Worm (Caenorhabditis elegans) whole organism, young adult: Measurements from ENCODE around the gene valv-1.

Experiments used
- B0261.1 ChIP-seq: sonication (generic microtip); optimal IDR thresholded peaks from 2 replicates; lab custom pipeline; 2016; ENCODE audit warnings: mild to moderate bottlenecking, missing genetic modification characterization, moderate library complexity, missing compliant biosample characterization
- C17E4.6 ChIP-seq: fragments of 200-800 bp; sonication (Bioruptor generic); IDR thresholded peaks from 2 replicates; pipeline ENCODE4 v1.3.6; 2022; ENCODE audit warnings: missing genetic modification reagents, missing genetic modification characterization, missing compliant biosample characterization
- D2030.7 ChIP-seq: fragments of 200-800 bp; sonication (Bioruptor generic); IDR thresholded peaks from 2 replicates; pipeline ENCODE4 v1.3.6; 2022; ENCODE audit warnings: missing genetic modification reagents, missing genetic modification characterization, missing compliant biosample characterization
- F22D6.2 ChIP-seq: sonication (generic microtip); optimal IDR thresholded peaks from 2 replicates; lab custom pipeline; 2016; ENCODE audit warnings: mild to moderate bottlenecking, missing genetic modification characterization, missing compliant biosample characterization
- F33H1.4 ChIP-seq: fragments of 200-800 bp; sonication (Bioruptor generic); IDR thresholded peaks from 2 replicates; pipeline ENCODE4 v1.3.6; 2022; ENCODE audit warnings: missing genetic modification reagents, missing genetic modification characterization, missing compliant biosample characterization
- F39B2.1 ChIP-seq: fragments of 200-800 bp; sonication (Bioruptor generic); IDR thresholded peaks from 2 replicates; pipeline ENCODE4 v1.3.6; 2022; ENCODE audit warnings: missing genetic modification reagents, missing genetic modification characterization, missing compliant biosample characterization
- F52B5.7 ChIP-seq: sonication (generic microtip); optimal IDR thresholded peaks from 2 replicates; lab custom pipeline; 2016; ENCODE audit warnings: mild to moderate bottlenecking, missing genetic modification characterization, missing compliant biosample characterization
- F55B11.4 ChIP-seq: sonication (generic microtip); optimal IDR thresholded peaks from 2 replicates; lab custom pipeline; 2016; ENCODE audit warnings: missing compliant biosample characterization, missing genetic modification characterization, borderline replicate concordance; ENCODE audit not compliant: insufficient read depth
- F57C9.4 ChIP-seq: sonication (generic microtip); optimal IDR thresholded peaks from 2 replicates; lab custom pipeline; 2017; ENCODE audit warnings: mild to moderate bottlenecking, missing genetic modification characterization, missing compliant biosample characterization
- K11D2.4 ChIP-seq: fragments of 200-800 bp; sonication (Bioruptor generic); IDR thresholded peaks from 2 replicates; pipeline ENCODE4 v1.3.6; 2022; ENCODE audit warnings: missing genetic modification reagents, missing genetic modification characterization, missing compliant biosample characterization
- K12H6.12 ChIP-seq: fragments of 200-800 bp; sonication (Bioruptor generic); optimal IDR thresholded peaks from 2 replicates; lab custom pipeline; 2018; ENCODE audit warnings: mild to moderate bottlenecking, missing genetic modification characterization, missing compliant biosample characterization
- T07F8.4 ChIP-seq: sonication (generic microtip); optimal IDR thresholded peaks from 2 replicates; lab custom pipeline; 2016; ENCODE audit warnings: mild to moderate bottlenecking, missing genetic modification characterization, moderate library complexity, missing compliant biosample characterization
- Y53F4B.3 ChIP-seq: fragments of 200-800 bp; sonication (Bioruptor generic); IDR thresholded peaks from 2 replicates; pipeline ENCODE4 v1.3.6; 2022; ENCODE audit warnings: missing genetic modification reagents, missing genetic modification characterization, missing compliant biosample characterization
- Y56A3A.18 ChIP-seq: fragments of 200-800 bp; sonication (Bioruptor generic); IDR thresholded peaks from 2 replicates; pipeline ENCODE4 v1.3.6; 2022; ENCODE audit warnings: missing genetic modification reagents, missing genetic modification characterization, missing compliant biosample characterization
- ZK185.1 ChIP-seq: sonication (generic microtip); optimal IDR thresholded peaks from 2 replicates; lab custom pipeline; 2016; ENCODE audit warnings: mild to moderate bottlenecking, missing genetic modification characterization, missing compliant biosample characterization; ENCODE audit not compliant: poor library complexity, severe bottlenecking
- akir-1 ChIP-seq: fragments of 200-800 bp; sonication (Bioruptor generic); optimal IDR thresholded peaks from 2 replicates; lab custom pipeline; 2018; ENCODE audit warnings: mild to moderate bottlenecking, missing genetic modification characterization, moderate library complexity, missing compliant biosample characterization
- aptf-3 ChIP-seq: fragments of 200-800 bp; sonication (Bioruptor generic); IDR thresholded peaks from 2 replicates; pipeline ENCODE4 v1.3.6; 2022; ENCODE audit warnings: missing genetic modification characterization, missing compliant biosample characterization
- attf-6 ChIP-seq: fragments of 200-800 bp; sonication (Bioruptor generic); IDR thresholded peaks from 2 replicates; pipeline ENCODE4 v1.3.6; 2022; ENCODE audit warnings: missing genetic modification reagents, missing genetic modification characterization, missing compliant biosample characterization
- bed-1 ChIP-seq: fragments of 200-800 bp; sonication (Bioruptor generic); IDR thresholded peaks from 2 replicates; pipeline ENCODE4 v1.3.6; 2022; ENCODE audit warnings: missing genetic modification reagents, missing genetic modification characterization, missing compliant biosample characterization
- ccch-3 ChIP-seq: fragments of 200-800 bp; sonication (Bioruptor generic); optimal IDR thresholded peaks from 2 replicates; lab custom pipeline; 2018; ENCODE audit warnings: mild to moderate bottlenecking, missing genetic modification characterization, missing compliant biosample characterization
- ceh-100 ChIP-seq: fragments of 200-800 bp; sonication (Bioruptor generic); IDR thresholded peaks from 2 replicates; pipeline ENCODE4 v1.3.6; 2022; ENCODE audit warnings: missing genetic modification reagents, missing genetic modification characterization, missing compliant biosample characterization
- ceh-58 ChIP-seq: fragments of 200-800 bp; sonication (Bioruptor generic); IDR thresholded peaks from 2 replicates; pipeline ENCODE4 v1.3.6; 2022; ENCODE audit warnings: missing genetic modification characterization, missing compliant biosample characterization
- ceh-79 ChIP-seq: sonication (generic microtip); optimal IDR thresholded peaks from 2 replicates; lab custom pipeline; 2017; ENCODE audit warnings: mild to moderate bottlenecking, missing genetic modification characterization, missing compliant biosample characterization
- chd-7 ChIP-seq: sonication (generic microtip); optimal IDR thresholded peaks from 2 replicates; lab custom pipeline; 2016; ENCODE audit warnings: mild to moderate bottlenecking, missing genetic modification characterization, moderate library complexity, missing compliant biosample characterization
- dpl-1 ChIP-seq: fragments of 150-350 bp; optimal IDR thresholded peaks from 2 replicates; lab custom pipeline; 2014; ENCODE audit warnings: missing biosample characterization, missing genetic modification reagents, missing genetic modification characterization
- egrh-3 ChIP-seq: fragments of 200-800 bp; sonication (Bioruptor generic); IDR thresholded peaks from 2 replicates; pipeline ENCODE4 v1.3.6; 2022; ENCODE audit warnings: missing genetic modification reagents, missing genetic modification characterization, missing compliant biosample characterization
- fkh-3 ChIP-seq: sonication (generic microtip); optimal IDR thresholded peaks from 2 replicates; lab custom pipeline; 2016; ENCODE audit warnings: mild to moderate bottlenecking, missing genetic modification characterization, missing compliant biosample characterization
- hlh-12 ChIP-seq: sonication (generic microtip); optimal IDR thresholded peaks from 2 replicates; lab custom pipeline; 2016; ENCODE audit warnings: missing genetic modification characterization, missing compliant biosample characterization
- hmg-1.2 ChIP-seq: fragments of 200-800 bp; sonication (Bioruptor generic); IDR thresholded peaks from 2 replicates; pipeline ENCODE4 v1.3.6; 2022; ENCODE audit warnings: missing genetic modification reagents, missing genetic modification characterization, missing compliant biosample characterization
- hmg-20 ChIP-seq: fragments of 200-800 bp; sonication (Bioruptor generic); IDR thresholded peaks from 2 replicates; pipeline ENCODE4 v1.3.6; 2022; ENCODE audit warnings: missing genetic modification reagents, missing genetic modification characterization, missing compliant biosample characterization
- hsf-1 ChIP-seq: fragments of 200-800 bp; sonication (Bioruptor generic); IDR thresholded peaks from 2 replicates; pipeline ENCODE4 v1.3.6; 2022; ENCODE audit warnings: missing genetic modification reagents, missing genetic modification characterization, missing compliant biosample characterization
- lag-1 ChIP-seq: fragments of 200-800 bp; sonication (Bioruptor generic); IDR thresholded peaks from 2 replicates; pipeline ENCODE4 v1.3.6; 2022; ENCODE audit warnings: missing genetic modification reagents, missing genetic modification characterization, missing compliant biosample characterization
- let-526 ChIP-seq: fragments of 200-800 bp; sonication (Bioruptor generic); IDR thresholded peaks from 2 replicates; pipeline ENCODE4 v1.3.6; 2022; ENCODE audit warnings: missing genetic modification reagents, missing genetic modification characterization, missing compliant biosample characterization
- lin-54 ChIP-seq: fragments of 200-800 bp; sonication (Bioruptor generic); optimal IDR thresholded peaks from 2 replicates; lab custom pipeline; 2018; ENCODE audit warnings: mild to moderate bottlenecking, missing genetic modification characterization, missing compliant biosample characterization
- madf-10 ChIP-seq: sonication (generic microtip); optimal IDR thresholded peaks from 2 replicates; lab custom pipeline; 2016; ENCODE audit warnings: mild to moderate bottlenecking, missing genetic modification characterization, missing compliant biosample characterization
- nfya-1 ChIP-seq: sonication (generic microtip); optimal IDR thresholded peaks from 2 replicates; lab custom pipeline; 2017; ENCODE audit warnings: antibody characterized with exemption, missing compliant biosample characterization, missing genetic modification characterization, borderline replicate concordance; ENCODE audit not compliant: insufficient read depth
- nfyb-1 ChIP-seq: fragments of 200-800 bp; sonication (Bioruptor generic); IDR thresholded peaks from 2 replicates; pipeline ENCODE4 v1.3.6; 2022; ENCODE audit warnings: missing genetic modification reagents, missing genetic modification characterization, missing compliant biosample characterization
- nhr-120 ChIP-seq: fragments of 200-800 bp; sonication (Bioruptor generic); IDR thresholded peaks from 2 replicates; pipeline ENCODE4 v1.3.6; 2022; ENCODE audit warnings: missing genetic modification characterization, missing compliant biosample characterization
- nhr-179 ChIP-seq: sonication (generic microtip); optimal IDR thresholded peaks from 2 replicates; lab custom pipeline; 2016; ENCODE audit warnings: mild to moderate bottlenecking, missing genetic modification characterization, missing compliant biosample characterization
- nhr-90 ChIP-seq: sonication (generic microtip); optimal IDR thresholded peaks from 2 replicates; lab custom pipeline; 2016; ENCODE audit warnings: missing genotype, mild to moderate bottlenecking, missing genetic modification characterization, missing compliant biosample characterization
- pha-4 ChIP-seq: fragments of 150-350 bp; sonication (generic microtip); optimal IDR thresholded peaks from 2 replicates; lab custom pipeline; 2014; ENCODE audit warnings: missing biosample characterization, missing genetic modification reagents, missing genetic modification characterization
- rcor-1 ChIP-seq: fragments of 200-800 bp; sonication (Bioruptor generic); IDR thresholded peaks from 2 replicates; pipeline ENCODE4 v1.3.6; 2022; ENCODE audit warnings: missing genetic modification reagents, missing genetic modification characterization, missing compliant biosample characterization
- sdz-38 ChIP-seq: sonication (generic microtip); optimal IDR thresholded peaks from 2 replicates; lab custom pipeline; 2016; ENCODE audit warnings: missing genotype, missing genetic modification characterization, missing compliant biosample characterization
- snpc-1.3 ChIP-seq: sonication (generic microtip); optimal IDR thresholded peaks from 2 replicates; lab custom pipeline; 2017; ENCODE audit warnings: missing genetic modification characterization, mild to moderate bottlenecking, missing compliant biosample characterization, antibody characterized with exemption, moderate library complexity, missing genotype, missing genetic modification reagents; ENCODE audit not compliant: insufficient read depth
- somi-1 ChIP-seq: fragments of 200-800 bp; sonication (Bioruptor generic); optimal IDR thresholded peaks from 2 replicates; lab custom pipeline; 2018; ENCODE audit warnings: mild to moderate bottlenecking, missing genetic modification characterization, missing compliant biosample characterization
- unc-62 ChIP-seq: fragments of 150-350 bp; optimal IDR thresholded peaks from 2 replicates; lab custom pipeline; 2014; ENCODE audit warnings: missing biosample characterization, missing genetic modification reagents, missing genetic modification characterization
- xnd-1 ChIP-seq: sonication (generic microtip); optimal IDR thresholded peaks from 2 replicates; lab custom pipeline; 2016; ENCODE audit warnings: missing genotype, missing genetic modification reagents, missing genetic modification characterization, missing compliant biosample characterization
- zim-3 ChIP-seq: sonication (generic microtip); optimal IDR thresholded peaks from 2 replicates; lab custom pipeline; 2017; ENCODE audit warnings: mild to moderate bottlenecking, missing genetic modification characterization, moderate library complexity, missing compliant biosample characterization
- ztf-18 ChIP-seq: sonication (generic microtip); optimal IDR thresholded peaks from 2 replicates; lab custom pipeline; 2016; ENCODE audit warnings: missing genotype, mild to moderate bottlenecking, missing genetic modification characterization, missing compliant biosample characterization
- ztf-26 ChIP-seq: sonication (generic microtip); optimal IDR thresholded peaks from 2 replicates; lab custom pipeline; 2017; ENCODE audit warnings: missing genetic modification characterization, missing compliant biosample characterization

valv-1 gene

ce11 chrIV:7402077-7402476, 43.1 kb downstream of the valv-1 start (continued):
- TF ChIP-seq ceh-79 (tag; lab: Kevin White, UChicago) (no peak), madf-10 (tag; lab: Kevin White, UChicago) (peak; percentile 94), rcor-1 (peak; percentile 73), nhr-90 (tag; lab: Kevin White, UChicago) (no peak), F33H1.4 (GFP tag; lab: Robert Waterston, UW) (0 out of 2 replicates have a peak, but pooled peaks have one; percentile 20), xnd-1 (tag; lab: Kevin White, UChicago) (no peak), hmg-1.2 (GFP tag; lab: Robert Waterston, UW) (peak; percentile 51; the same call in 1 of the 2 replicates), ztf-18 (tag; lab: Kevin White, UChicago) (no peak), nfya-1 (tag; lab: Kevin White, UChicago) (no peak), ccch-3 (GFP tag; lab: Kevin White, UChicago) (no peak), F52B5.7 (tag; lab: Kevin White, UChicago) (peak; percentile 26), K12H6.12 (peak; percentile 89), T07F8.4 (tag; lab: Kevin White, UChicago) (no peak), aptf-3 (GFP tag; lab: Robert Waterston, UW) (no peak), F55B11.4 (tag; lab: Kevin White, UChicago) (no peak), unc-62 (no peak), dpl-1 (GFP tag; lab: Kevin White, UChicago) (no peak), hlh-12 (no peak), Y53F4B.3 (GFP tag; lab: Robert Waterston, UW) (no peak), C17E4.6 (GFP tag; lab: Robert Waterston, UW) (no peak), hmg-20 (GFP tag; lab: Robert Waterston, UW) (no peak), egrh-3 (GFP tag; lab: Robert Waterston, UW) (peak; percentile 80), lag-1 (GFP tag; lab: Robert Waterston, UW) (no peak), ztf-26 (no peak), let-526 (no peak), nfyb-1 (peak; percentile 73), hsf-1 (no peak), D2030.7 (GFP tag; lab: Robert Waterston, UW) (no peak), F39B2.1 (GFP tag; lab: Robert Waterston, UW) (no peak), somi-1 (no peak), ceh-100 (GFP tag; lab: Robert Waterston, UW) (no peak), attf-6 (GFP tag; lab: Robert Waterston, UW) (no peak), akir-1 (GFP tag; lab: Kevin White, UChicago) (no peak), B0261.1 (tag; lab: Kevin White, UChicago) (no peak), snpc-1.3 (no peak), chd-7 (peak; percentile 50), ZK185.1 (tag; lab: Kevin White, UChicago) (no peak), K11D2.4 (GFP tag; lab: Robert Waterston, UW) (peak; percentile 63; the same call in 1 of the 2 replicates), fkh-3 (tag; lab: Kevin White, UChicago) (no peak), pha-4 (tag; lab: Kevin White, UChicago) (no peak), F22D6.2 (tag; lab: Kevin White, UChicago) (no peak), zim-3 (tag; lab: Kevin White, UChicago) (no peak), Y56A3A.18 (GFP tag; lab: Robert Waterston, UW) (no peak), sdz-38 (tag; lab: Kevin White, UChicago) (no peak), ceh-58 (GFP tag; lab: Robert Waterston, UW) (no peak), nhr-179 (tag; lab: Kevin White, UChicago) (no peak), lin-54 (no peak), nhr-120 (GFP tag; lab: Robert Waterston, UW) (no peak), bed-1 (GFP tag; lab: Robert Waterston, UW) (no peak), F57C9.4 (tag; lab: Kevin White, UChicago) (no peak)
